Worm (Caenorhabditis elegans): ENCODE data around the gene srj-23.

- TF ChIP-seq ama-1 (optimal IDR thresholded peaks at IDR 0.05) (no peak), unc-62 (GFP tag; optimal IDR thresholded peaks at IDR 0.05) (no peak), blmp-1 (tag; optimal IDR thresholded peaks at IDR 0.05; ENCODE audit: insufficient read depth) (no peak)
Measured at ce11 chrV:1471078-1471969, 19.9 kb downstream of the srj-23 start.
